Worm (Caenorhabditis elegans) whole organism, mixed stage, embryonic: Measurements from ENCODE around the gene mup-4.

Experiments used
- blmp-1 ChIP-seq: fragments of 150-350 bp; optimal IDR thresholded peaks from 2 replicates; lab custom pipeline; 2014; ENCODE audit warnings: missing biosample characterization, missing genetic modification characterization
- ceh-43 ChIP-seq: fragments of 200-800 bp; sonication (Bioruptor generic); optimal IDR thresholded peaks from 2 replicates; lab custom pipeline; 2018; ENCODE audit warnings: mild to moderate bottlenecking, missing genetic modification characterization, moderate library complexity, missing compliant biosample characterization
- elt-1 ChIP-seq: sonication (generic microtip); optimal IDR thresholded peaks from 2 replicates; lab custom pipeline; 2017; ENCODE audit warnings: missing genetic modification characterization, mild to moderate bottlenecking, missing compliant biosample characterization, antibody characterized with exemption, moderate library complexity, borderline replicate concordance; ENCODE audit not compliant: insufficient read depth
- hlh-1 ChIP-seq: fragments of 150-350 bp; optimal IDR thresholded peaks from 2 replicates; lab custom pipeline; 2014; ENCODE audit warnings: missing biosample characterization, missing genetic modification reagents, missing genetic modification characterization
- lin-13 ChIP-seq: fragments of 150-350 bp; optimal IDR thresholded peaks from 2 replicates; lab custom pipeline; 2014; ENCODE audit warnings: missing biosample characterization, missing genetic modification characterization
- lsy-2 ChIP-seq: fragments of 150-350 bp; optimal IDR thresholded peaks from 2 replicates; lab custom pipeline; 2014; ENCODE audit warnings: missing biosample characterization, missing genetic modification characterization
- nhr-237 ChIP-seq: fragments of 150-350 bp; optimal IDR thresholded peaks from 2 replicates; lab custom pipeline; 2014; ENCODE audit warnings: missing biosample characterization, missing genetic modification characterization
- pha-4 ChIP-seq: fragments of 150-350 bp; optimal IDR thresholded peaks from 2 replicates; lab custom pipeline; 2018; ENCODE audit warnings: missing biosample characterization, missing genetic modification reagents, missing genetic modification characterization
- snpc-4 ChIP-seq: fragments of 150-350 bp; optimal IDR thresholded peaks from 2 replicates; lab custom pipeline; 2014; ENCODE audit warnings: missing biosample characterization, missing genetic modification characterization

ce11 chrIII:7518424-7518823, 29.5 kb upstream of the mup-4 start, which contains the start of gene clk-2:
- TF ChIP-seq lin-13 = no peak
- no peak for TF ChIP-seq lsy-2
- TF ChIP-seq ceh-43 (GFP tag; lab: Kevin White, UChicago) = no peak
- no peak for TF ChIP-seq hlh-1
- no peak for TF ChIP-seq pha-4 (tag; lab: Kevin White, UChicago)
- TF ChIP-seq blmp-1 (tag; lab: Kevin White, UChicago) = no peak
- no peak for TF ChIP-seq snpc-4 (tag; lab: Kevin White, UChicago)
- TF ChIP-seq elt-1 (tag; lab: Kevin White, UChicago) = no peak
- no peak for TF ChIP-seq nhr-237
